Worm (Caenorhabditis elegans) whole organism, L2 larva: Measurements from ENCODE around the gene unc-82.

Experiments
- C34F6.9 ChIP-seq: fragments of 150-350 bp; optimal IDR thresholded peaks from 2 replicates; lab custom pipeline; 2014; ENCODE audit warnings: missing biosample characterization, missing genetic modification characterization
- F13H6.1 ChIP-seq: sonication (generic microtip); optimal IDR thresholded peaks from 2 replicates; lab custom pipeline; 2016; ENCODE audit warnings: missing genetic modification characterization, missing compliant biosample characterization
- Y55F3AM.14 ChIP-seq: fragments of 200-800 bp; sonication (Bioruptor generic); optimal IDR thresholded peaks from 2 replicates; lab custom pipeline; 2018; ENCODE audit warnings: mild to moderate bottlenecking, missing genetic modification characterization, missing compliant biosample characterization
- ZK546.5 ChIP-seq: sonication (generic microtip); optimal IDR thresholded peaks from 2 replicates; lab custom pipeline; 2017; ENCODE audit warnings: missing biosample characterization, missing genetic modification characterization
- alr-1 ChIP-seq: fragments of 150-350 bp; optimal IDR thresholded peaks from 2 replicates; lab custom pipeline; 2014; ENCODE audit warnings: missing biosample characterization, missing genetic modification characterization
- aly-2 ChIP-seq: fragments of 150-350 bp; optimal IDR thresholded peaks from 2 replicates; lab custom pipeline; 2014; ENCODE audit warnings: missing biosample characterization, missing genetic modification characterization
- ama-1 ChIP-seq: fragments of 150-350 bp; optimal IDR thresholded peaks from 2 replicates; lab custom pipeline; 2018; ENCODE audit warnings: inconsistent platforms
- blmp-1 ChIP-seq: sonication (generic microtip); optimal IDR thresholded peaks from 2 replicates; lab custom pipeline; 2017; ENCODE audit warnings: missing genetic modification characterization, mild to moderate bottlenecking, missing compliant biosample characterization, antibody characterized with exemption, moderate library complexity; ENCODE audit not compliant: insufficient read depth
- ceh-16 ChIP-seq: fragments of 150-350 bp; optimal IDR thresholded peaks from 2 replicates; lab custom pipeline; 2014; ENCODE audit warnings: missing biosample characterization, missing genetic modification characterization
- ceh-82 ChIP-seq: fragments of 150-350 bp; optimal IDR thresholded peaks from 2 replicates; lab custom pipeline; 2014; ENCODE audit warnings: missing biosample characterization, missing genetic modification characterization
- crh-2 ChIP-seq: sonication (generic microtip); optimal IDR thresholded peaks from 2 replicates; lab custom pipeline; 2017; ENCODE audit warnings: missing biosample characterization, missing genetic modification characterization
- dmd-4 ChIP-seq: sonication (generic microtip); optimal IDR thresholded peaks from 2 replicates; lab custom pipeline; 2017; ENCODE audit warnings: missing biosample characterization, missing genetic modification characterization
- egl-27 ChIP-seq: sonication (generic microtip); optimal IDR thresholded peaks from 3 replicates; lab custom pipeline; 2017; ENCODE audit warnings: missing biosample characterization, missing genetic modification reagents, missing genetic modification characterization
- elt-1 ChIP-seq: fragments of 150-350 bp; optimal IDR thresholded peaks from 2 replicates; lab custom pipeline; 2014; ENCODE audit warnings: missing biosample characterization, missing genetic modification characterization
- elt-3 ChIP-seq: sonication (generic microtip); optimal IDR thresholded peaks from 2 replicates; lab custom pipeline; 2017; ENCODE audit warnings: missing biosample characterization, missing genetic modification characterization
- fos-1 ChIP-seq: fragments of 150-350 bp; optimal IDR thresholded peaks from 2 replicates; lab custom pipeline; 2014; ENCODE audit warnings: missing biosample characterization, missing genetic modification characterization
- gmeb-1 ChIP-seq: fragments of 150-350 bp; optimal IDR thresholded peaks from 2 replicates; lab custom pipeline; 2014; ENCODE audit warnings: missing biosample characterization, missing genetic modification characterization
- lin-11 ChIP-seq: fragments of 150-350 bp; sonication (generic microtip); optimal IDR thresholded peaks from 2 replicates; lab custom pipeline; 2014; ENCODE audit warnings: missing biosample characterization, missing genetic modification characterization, inconsistent platforms, mixed read lengths
- lin-13 ChIP-seq: fragments of 150-350 bp; optimal IDR thresholded peaks from 2 replicates; lab custom pipeline; 2014; ENCODE audit warnings: missing biosample characterization, missing genetic modification reagents, missing genetic modification characterization
- lin-39 ChIP-seq: fragments of 150-350 bp; optimal IDR thresholded peaks from 2 replicates; lab custom pipeline; 2014; ENCODE audit warnings: missing biosample characterization, missing genetic modification reagents, missing genetic modification characterization
- lsy-2 ChIP-seq, 2 experiments: fragments of 150-350 bp in 1 of 2; sonication (generic microtip) in 1 of 2; optimal IDR thresholded peaks; 2 replicates each; lab custom pipeline; 2014 to 2017; ENCODE audit warnings: missing biosample characterization in 2 of 2, missing genetic modification characterization in 2 of 2
- mab-5 ChIP-seq: fragments of 150-350 bp; optimal IDR thresholded peaks from 2 replicates; lab custom pipeline; 2014; ENCODE audit warnings: missing biosample characterization, missing genetic modification characterization
- mdl-1 ChIP-seq, 2 experiments: fragments of 150-350 bp in 1 of 2; sonication (generic microtip) in 1 of 2; optimal IDR thresholded peaks; 2 replicates each; lab custom pipeline; 2017; ENCODE audit warnings: missing biosample characterization in 2 of 2, missing genetic modification characterization in 2 of 2
- nhr-12 ChIP-seq: fragments of 150-350 bp; optimal IDR thresholded peaks from 2 replicates; lab custom pipeline; 2014; ENCODE audit warnings: missing biosample characterization, missing genetic modification characterization
- nhr-129 ChIP-seq: fragments of 150-350 bp; optimal IDR thresholded peaks from 2 replicates; lab custom pipeline; 2014; ENCODE audit warnings: missing biosample characterization, missing genetic modification characterization
- nhr-23 ChIP-seq: fragments of 150-350 bp; optimal IDR thresholded peaks from 2 replicates; lab custom pipeline; 2014; ENCODE audit warnings: missing biosample characterization, missing genetic modification reagents, missing genetic modification characterization
- nhr-237 ChIP-seq: fragments of 150-350 bp; optimal IDR thresholded peaks from 2 replicates; lab custom pipeline; 2014; ENCODE audit warnings: missing biosample characterization, missing genetic modification characterization
- nhr-25 ChIP-seq: fragments of 150-350 bp; sonication (generic microtip); optimal IDR thresholded peaks from 3 replicates; lab custom pipeline; 2014; ENCODE audit warnings: missing biosample characterization, missing genetic modification characterization
- nhr-77 ChIP-seq: fragments of 150-350 bp; optimal IDR thresholded peaks from 2 replicates; lab custom pipeline; 2014; ENCODE audit warnings: missing biosample characterization, missing genetic modification characterization
- sem-4 ChIP-seq: fragments of 150-350 bp; optimal IDR thresholded peaks from 2 replicates; lab custom pipeline; 2014; ENCODE audit warnings: missing biosample characterization, missing genetic modification reagents, missing genetic modification characterization
- sma-3 ChIP-seq: sonication (generic microtip); optimal IDR thresholded peaks from 2 replicates; lab custom pipeline; 2016; ENCODE audit warnings: missing genetic modification reagents, missing genetic modification characterization, missing compliant biosample characterization
- snpc-4 ChIP-seq: fragments of 150-350 bp; optimal IDR thresholded peaks from 2 replicates; lab custom pipeline; 2014; ENCODE audit warnings: missing biosample characterization, missing genetic modification characterization
- unc-39 ChIP-seq: fragments of 150-350 bp; optimal IDR thresholded peaks from 2 replicates; lab custom pipeline; 2014; ENCODE audit warnings: missing biosample characterization, missing genetic modification characterization
- unc-55 ChIP-seq: fragments of 150-350 bp; sonication (generic microtip); optimal IDR thresholded peaks from 3 replicates; lab custom pipeline; 2014; ENCODE audit warnings: missing biosample characterization, missing genetic modification reagents, missing genetic modification characterization
- unc-62 ChIP-seq: fragments of 150-350 bp; optimal IDR thresholded peaks from 2 replicates; lab custom pipeline; 2014; ENCODE audit warnings: missing biosample characterization, missing genetic modification reagents, missing genetic modification characterization
- zag-1 ChIP-seq: fragments of 150-350 bp; optimal IDR thresholded peaks from 2 replicates; lab custom pipeline; 2014; ENCODE audit warnings: missing biosample characterization, missing genetic modification characterization
- ztf-11 ChIP-seq: sonication (generic microtip); optimal IDR thresholded peaks from 2 replicates; lab custom pipeline; 2017; ENCODE audit warnings: missing biosample characterization, missing genetic modification characterization
- ztf-4 ChIP-seq: fragments of 150-350 bp; optimal IDR thresholded peaks from 2 replicates; lab custom pipeline; 2014; ENCODE audit warnings: missing biosample characterization, missing genetic modification characterization

unc-82 gene

ce11 chrIV:7407301-7407700 lies 17.0 kb upstream of the unc-82 start:
- TF ChIP-seq ceh-82 (tag; lab: Kevin White, UChicago) (no peak), ZK546.5 (tag; lab: Kevin White, UChicago) (no peak), nhr-23 (no peak), lin-13 (GFP tag; lab: Kevin White, UChicago) (no peak), sem-4 (tag; lab: Kevin White, UChicago) (no peak), F13H6.1 (no peak), mab-5 (tag; lab: Kevin White, UChicago) (no peak), ztf-4 (tag; lab: Kevin White, UChicago) (no peak), unc-62 (GFP tag; lab: Kevin White, UChicago) (no peak)

- no peak for TF ChIP-seq lin-11
- no peak for TF ChIP-seq ceh-82 (tag; lab: Kevin White, UChicago)
- no peak for TF ChIP-seq lsy-2 (tag; optimal IDR thresholded peaks at IDR 0.05; lab: Kevin White, UChicago)
- no peak for TF ChIP-seq nhr-237 (tag; lab: Kevin White, UChicago)
- no peak for TF ChIP-seq crh-2 (tag; lab: Kevin White, UChicago)
Observed at ce11 chrIV:7413573-7413972, 10.7 kb upstream of the unc-82 start.

DNA sequence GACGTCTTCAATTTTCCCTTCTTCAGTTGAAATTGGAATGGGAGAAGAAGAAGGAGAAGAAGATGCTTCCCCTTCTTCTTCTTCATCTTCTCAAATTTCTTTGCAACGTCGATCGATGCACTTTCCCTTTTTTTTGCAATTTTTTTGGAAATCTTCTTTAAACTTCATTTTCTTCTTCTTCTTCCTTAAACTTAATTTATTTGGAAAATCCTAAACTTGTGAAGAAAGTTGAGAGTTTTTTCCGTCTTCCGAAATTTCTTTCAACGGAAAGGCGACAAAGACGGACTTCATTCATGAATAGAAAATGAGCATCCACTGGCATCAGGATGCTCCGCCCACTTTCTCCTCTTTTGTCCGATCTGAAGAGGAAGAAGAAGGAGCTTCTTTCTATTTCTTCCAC lies 10.1 kb upstream of the unc-82 start:
- TF ChIP-seq elt-3 (tag; lab: Kevin White, UChicago) (no peak), unc-55 (GFP tag; lab: Kevin White, UChicago) (peak; percentile 48)

ce11 chrIV:7418818-7419217 lies 5.5 kb upstream of the unc-82 start, which contains the start of gene B0496.6:
TSS of gene B0496.6 (plus strand) at chrIV:7419118.
- TF ChIP-seq mab-5 (tag; lab: Kevin White, UChicago) (no peak), zag-1 (no peak), egl-27 (no peak), ceh-82 (tag; lab: Kevin White, UChicago) (no peak), alr-1 (tag; lab: Kevin White, UChicago) (no peak), gmeb-1 (tag; lab: Kevin White, UChicago) (no peak), snpc-4 (tag; lab: Kevin White, UChicago) (no peak), lin-13 (GFP tag; lab: Kevin White, UChicago) (no peak), unc-55 (GFP tag; lab: Kevin White, UChicago) (no peak), ama-1 (lab: Kevin White, UChicago) (no peak), unc-39 (tag; lab: Kevin White, UChicago) (no peak), nhr-25 (tag; lab: Kevin White, UChicago) (no peak), lsy-2 (tag; optimal IDR thresholded peaks at IDR 0.05; lab: Kevin White, UChicago) (no peak), nhr-77 (no peak), elt-3 (tag; lab: Kevin White, UChicago) (no peak)

DNA sequence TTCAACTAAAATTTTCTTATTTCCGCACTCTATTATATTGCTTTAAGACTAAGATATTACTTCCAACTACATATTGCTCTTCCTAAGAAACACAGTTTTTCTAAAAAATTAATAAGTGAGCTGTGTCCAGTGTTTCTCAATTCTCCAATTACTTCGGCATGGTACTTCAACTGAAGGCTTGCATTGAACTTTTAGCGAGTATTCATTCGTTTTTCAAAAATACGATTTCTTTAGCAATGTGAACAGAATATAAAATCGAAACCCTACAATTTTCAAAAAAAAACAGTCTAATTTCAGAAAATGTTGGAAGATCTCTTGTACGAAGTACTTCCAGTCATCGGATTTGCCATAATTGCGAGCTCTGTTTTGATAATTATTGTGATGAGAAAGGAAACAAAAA lies 3.4 kb upstream of the unc-82 start, which contains the start of gene srtx-1:
srtx-1 (plus strand) TSS at position 301 of the 400 bp plus-strand sequence.
- TF ChIP-seq unc-55 (GFP tag; lab: Kevin White, UChicago) (no peak), lsy-2 (tag; optimal IDR thresholded peaks at IDR 0.05; lab: Kevin White, UChicago) (no peak), crh-2 (tag; lab: Kevin White, UChicago) (no peak), fos-1 (tag; lab: Kevin White, UChicago) (no peak), C34F6.9 (tag; lab: Kevin White, UChicago) (no peak), unc-62 (GFP tag; lab: Kevin White, UChicago) (no peak), ceh-82 (tag; lab: Kevin White, UChicago) (no peak), unc-39 (tag; lab: Kevin White, UChicago) (no peak), ama-1 (lab: Kevin White, UChicago) (no peak), Y55F3AM.14 (GFP tag; lab: Kevin White, UChicago) (no peak), ztf-11 (tag; lab: Kevin White, UChicago) (no peak), dmd-4 (no peak), blmp-1 (tag; lab: Kevin White, UChicago) (no peak), ceh-16 (tag; lab: Kevin White, UChicago) (no peak), lin-11 (no peak), F13H6.1 (no peak), aly-2 (tag; lab: Kevin White, UChicago) (no peak)
- TF ChIP-seq, all 48 proteins: peak for 0

DNA sequence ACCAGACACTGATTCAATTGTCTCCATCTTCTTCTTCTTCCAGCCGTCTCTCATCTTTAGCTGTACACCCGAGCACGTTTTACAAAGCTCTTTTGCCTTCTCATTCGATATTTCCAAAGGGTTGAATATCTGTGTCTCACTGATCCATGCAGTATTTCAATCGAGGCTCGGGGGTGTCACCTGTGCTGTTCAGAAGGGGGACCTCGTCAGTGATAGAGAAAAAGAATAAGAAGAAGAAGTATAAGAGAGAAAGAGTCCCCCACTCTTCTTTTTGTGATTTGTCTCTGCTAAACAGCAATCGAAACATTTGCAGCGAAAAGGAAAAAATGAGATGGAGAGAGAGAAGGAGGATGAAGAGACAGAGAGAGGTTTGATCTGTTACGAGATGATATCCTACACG lies 1.8 kb downstream of the unc-82 start:
- TF ChIP-seq lin-39: no peak
- peak; percentile 27 for TF ChIP-seq nhr-129
- TF ChIP-seq gmeb-1 (tag; lab: Kevin White, UChicago): no peak
- no peak for TF ChIP-seq nhr-25 (tag; lab: Kevin White, UChicago)
- TF ChIP-seq C34F6.9 (tag; lab: Kevin White, UChicago): peak; percentile 7
- no peak for TF ChIP-seq egl-27
- no peak for TF ChIP-seq elt-1
- TF ChIP-seq ama-1 (lab: Kevin White, UChicago): no peak
- no peak for TF ChIP-seq lin-11
- no peak for TF ChIP-seq nhr-12
- TF ChIP-seq sma-3 (GFP tag; lab: Kevin White, UChicago): no peak
- TF ChIP-seq F13H6.1: peak; percentile 66
- TF ChIP-seq unc-39 (tag; lab: Kevin White, UChicago): no peak
- TF ChIP-seq elt-3 (tag; lab: Kevin White, UChicago): no peak
- no peak for TF ChIP-seq mdl-1 (tag; optimal IDR thresholded peaks at IDR 0.05; lab: Kevin White, UChicago)
- TF ChIP-seq lsy-2 (tag; optimal IDR thresholded peaks at IDR 0.05; lab: Kevin White, UChicago): no peak
